Fruit fly (Drosophila melanogaster): ENCODE data around the gene CG31612.

DNA sequence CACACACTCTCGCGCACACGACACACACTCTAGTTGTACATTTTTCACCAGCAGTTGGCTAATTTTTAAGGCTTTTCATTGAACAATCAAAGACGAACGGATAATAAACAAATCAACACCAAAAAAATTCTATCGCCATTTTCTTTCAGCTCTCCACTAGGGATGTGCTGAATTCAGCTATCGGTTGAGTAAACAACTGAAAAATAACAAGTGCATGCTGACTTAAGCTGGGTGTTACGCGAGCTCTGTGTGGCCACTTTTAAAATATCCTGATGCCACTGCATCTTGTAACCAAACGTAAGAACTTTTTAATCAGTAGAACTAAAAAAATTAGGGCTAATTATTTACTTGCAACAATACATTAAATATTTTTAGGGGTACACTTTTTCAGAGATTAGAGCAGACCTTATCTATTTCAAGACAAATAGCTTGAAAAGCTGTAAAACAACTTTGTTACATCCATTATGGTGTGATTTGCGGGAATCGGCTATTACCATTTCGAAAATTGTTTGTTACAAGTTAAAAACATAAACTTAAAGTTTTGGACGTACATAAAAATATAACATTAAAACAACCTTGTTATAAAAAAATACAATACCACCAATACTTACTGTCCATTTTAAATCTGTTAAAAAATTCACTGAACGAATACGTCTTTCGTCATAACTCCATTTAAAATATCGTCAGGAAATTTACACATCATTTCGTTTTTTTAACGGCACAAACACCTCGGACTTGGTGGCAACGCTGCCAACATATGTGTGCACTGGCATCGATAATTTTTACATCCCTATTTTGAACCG, 37.8 kb downstream of the CG31612 start, which contains the start of the genes step and CG1416:
- peak; percentile 28 for TF ChIP-seq h (GFP tag; optimal IDR thresholded peaks at IDR 0.05)
- no peak for TF ChIP-seq pan (optimal IDR thresholded peaks at IDR 0.05)
- no peak for TF ChIP-seq sage (GFP tag; optimal IDR thresholded peaks at IDR 0.05)
- TF ChIP-seq Abd-B (GFP tag; optimal IDR thresholded peaks at IDR 0.05): no peak
- TF ChIP-seq br (GFP tag; optimal IDR thresholded peaks at IDR 0.05): no peak
